Fruit fly (Drosophila melanogaster): ENCODE results near the gene Rpt2.

DNA sequence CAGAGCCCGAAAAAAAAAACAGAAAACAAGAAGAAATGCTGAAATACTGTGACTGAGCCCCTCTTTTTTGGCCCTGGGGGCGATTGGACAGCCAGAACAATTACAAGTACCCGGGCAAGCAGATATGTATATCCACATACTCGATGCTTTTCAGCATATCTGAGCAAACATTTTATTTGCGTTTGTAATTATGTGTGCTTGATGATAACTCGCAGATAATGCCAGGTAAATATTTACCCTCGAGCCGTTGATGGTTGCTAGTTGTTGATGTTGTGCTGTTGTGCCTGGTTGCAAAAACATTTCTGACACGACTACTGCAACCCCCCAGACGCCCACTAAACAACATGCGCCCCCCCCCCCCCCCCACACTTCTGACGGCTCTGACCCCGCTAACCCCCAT, 12.0 kb downstream of the Rpt2 start:
- TF ChIP-seq Ets96B (tag; optimal IDR thresholded peaks at IDR 0.05) (no peak), CG4318 (GFP tag; optimal IDR thresholded peaks at IDR 0.05) (no peak), Sox15 (GFP tag; optimal IDR thresholded peaks at IDR 0.05) (no peak), CG11902 (GFP tag; optimal IDR thresholded peaks at IDR 0.05) (no peak), CG6276 (GFP tag; optimal IDR thresholded peaks at IDR 0.05) (no peak), spab (GFP tag; optimal IDR thresholded peaks at IDR 0.05) (no peak), CG31627 (GFP tag; optimal IDR thresholded peaks at IDR 0.05) (no peak), achi (GFP tag; optimal IDR thresholded peaks at IDR 0.05) (no peak), cyc (GFP tag; optimal IDR thresholded peaks at IDR 0.05) (no peak), Sox102F (GFP tag; optimal IDR thresholded peaks at IDR 0.05) (no peak), lz (GFP tag; optimal IDR thresholded peaks at IDR 0.05) (no peak), CG16779 (tag; optimal IDR thresholded peaks at IDR 0.05) (no peak)
